Worm (Caenorhabditis elegans) whole organism, L2 larva: Measurements from ENCODE around the gene srh-138.

Source experiments
- C34F6.9 ChIP-seq: fragments of 150-350 bp; optimal IDR thresholded peaks from 2 replicates; lab custom pipeline; 2014; ENCODE audit warnings: missing biosample characterization, missing genetic modification characterization
- F13H6.1 ChIP-seq: sonication (generic microtip); optimal IDR thresholded peaks from 2 replicates; lab custom pipeline; 2016; ENCODE audit warnings: missing genetic modification characterization, missing compliant biosample characterization
- Y55F3AM.14 ChIP-seq: fragments of 200-800 bp; sonication (Bioruptor generic); optimal IDR thresholded peaks from 2 replicates; lab custom pipeline; 2018; ENCODE audit warnings: mild to moderate bottlenecking, missing genetic modification characterization, missing compliant biosample characterization
- ZK546.5 ChIP-seq: sonication (generic microtip); optimal IDR thresholded peaks from 2 replicates; lab custom pipeline; 2017; ENCODE audit warnings: missing biosample characterization, missing genetic modification characterization
- alr-1 ChIP-seq: fragments of 150-350 bp; optimal IDR thresholded peaks from 2 replicates; lab custom pipeline; 2014; ENCODE audit warnings: missing biosample characterization, missing genetic modification characterization
- ama-1 ChIP-seq: fragments of 150-350 bp; optimal IDR thresholded peaks from 2 replicates; lab custom pipeline; 2018; ENCODE audit warnings: inconsistent platforms
- blmp-1 ChIP-seq: sonication (generic microtip); optimal IDR thresholded peaks from 2 replicates; lab custom pipeline; 2017; ENCODE audit warnings: missing genetic modification characterization, mild to moderate bottlenecking, missing compliant biosample characterization, antibody characterized with exemption, moderate library complexity; ENCODE audit not compliant: insufficient read depth
- ceh-16 ChIP-seq: fragments of 150-350 bp; optimal IDR thresholded peaks from 2 replicates; lab custom pipeline; 2014; ENCODE audit warnings: missing biosample characterization, missing genetic modification characterization
- ceh-82 ChIP-seq: fragments of 150-350 bp; optimal IDR thresholded peaks from 2 replicates; lab custom pipeline; 2014; ENCODE audit warnings: missing biosample characterization, missing genetic modification characterization
- crh-2 ChIP-seq: sonication (generic microtip); optimal IDR thresholded peaks from 2 replicates; lab custom pipeline; 2017; ENCODE audit warnings: missing biosample characterization, missing genetic modification characterization
- dmd-4 ChIP-seq: sonication (generic microtip); optimal IDR thresholded peaks from 2 replicates; lab custom pipeline; 2017; ENCODE audit warnings: missing biosample characterization, missing genetic modification characterization
- egl-27 ChIP-seq: sonication (generic microtip); optimal IDR thresholded peaks from 3 replicates; lab custom pipeline; 2017; ENCODE audit warnings: missing biosample characterization, missing genetic modification reagents, missing genetic modification characterization
- elt-1 ChIP-seq: fragments of 150-350 bp; optimal IDR thresholded peaks from 2 replicates; lab custom pipeline; 2014; ENCODE audit warnings: missing biosample characterization, missing genetic modification characterization
- elt-3 ChIP-seq: sonication (generic microtip); optimal IDR thresholded peaks from 2 replicates; lab custom pipeline; 2017; ENCODE audit warnings: missing biosample characterization, missing genetic modification characterization
- gmeb-1 ChIP-seq: fragments of 150-350 bp; optimal IDR thresholded peaks from 2 replicates; lab custom pipeline; 2014; ENCODE audit warnings: missing biosample characterization, missing genetic modification characterization
- lin-11 ChIP-seq: fragments of 150-350 bp; sonication (generic microtip); optimal IDR thresholded peaks from 2 replicates; lab custom pipeline; 2014; ENCODE audit warnings: missing biosample characterization, missing genetic modification characterization, inconsistent platforms, mixed read lengths
- lsy-2 ChIP-seq, 2 experiments: fragments of 150-350 bp in 1 of 2; sonication (generic microtip) in 1 of 2; optimal IDR thresholded peaks; 2 replicates each; lab custom pipeline; 2014 to 2017; ENCODE audit warnings: missing biosample characterization in 2 of 2, missing genetic modification characterization in 2 of 2
- mab-5 ChIP-seq: fragments of 150-350 bp; optimal IDR thresholded peaks from 2 replicates; lab custom pipeline; 2014; ENCODE audit warnings: missing biosample characterization, missing genetic modification characterization
- mbf-1 ChIP-seq: sonication (generic microtip); optimal IDR thresholded peaks from 2 replicates; lab custom pipeline; 2017; ENCODE audit warnings: missing biosample characterization, missing genetic modification characterization
- mdl-1 ChIP-seq, 2 experiments: fragments of 150-350 bp in 1 of 2; sonication (generic microtip) in 1 of 2; optimal IDR thresholded peaks; 2 replicates each; lab custom pipeline; 2017; ENCODE audit warnings: missing biosample characterization in 2 of 2, missing genetic modification characterization in 2 of 2
- nhr-11 ChIP-seq: fragments of 150-350 bp; optimal IDR thresholded peaks from 2 replicates; lab custom pipeline; 2014; ENCODE audit warnings: missing biosample characterization, missing genetic modification characterization
- nhr-12 ChIP-seq: fragments of 150-350 bp; optimal IDR thresholded peaks from 2 replicates; lab custom pipeline; 2014; ENCODE audit warnings: missing biosample characterization, missing genetic modification characterization
- nhr-21 ChIP-seq: fragments of 150-350 bp; optimal IDR thresholded peaks from 2 replicates; lab custom pipeline; 2014; ENCODE audit warnings: missing biosample characterization, missing genetic modification characterization
- nhr-23 ChIP-seq: fragments of 150-350 bp; optimal IDR thresholded peaks from 2 replicates; lab custom pipeline; 2014; ENCODE audit warnings: missing biosample characterization, missing genetic modification reagents, missing genetic modification characterization
- nhr-237 ChIP-seq: fragments of 150-350 bp; optimal IDR thresholded peaks from 2 replicates; lab custom pipeline; 2014; ENCODE audit warnings: missing biosample characterization, missing genetic modification characterization
- nhr-25 ChIP-seq: fragments of 150-350 bp; sonication (generic microtip); optimal IDR thresholded peaks from 3 replicates; lab custom pipeline; 2014; ENCODE audit warnings: missing biosample characterization, missing genetic modification characterization
- nhr-6 ChIP-seq: fragments of 150-350 bp; optimal IDR thresholded peaks from 2 replicates; lab custom pipeline; 2014; ENCODE audit warnings: missing biosample characterization, missing genetic modification characterization
- nhr-77 ChIP-seq: fragments of 150-350 bp; optimal IDR thresholded peaks from 2 replicates; lab custom pipeline; 2014; ENCODE audit warnings: missing biosample characterization, missing genetic modification characterization
- peb-1 ChIP-seq: fragments of 150-350 bp; optimal IDR thresholded peaks from 2 replicates; lab custom pipeline; 2014; ENCODE audit warnings: missing biosample characterization, missing genetic modification characterization
- sem-4 ChIP-seq: fragments of 150-350 bp; optimal IDR thresholded peaks from 2 replicates; lab custom pipeline; 2014; ENCODE audit warnings: missing biosample characterization, missing genetic modification reagents, missing genetic modification characterization
- skn-1 ChIP-seq: sonication (generic microtip); optimal IDR thresholded peaks from 2 replicates; lab custom pipeline; 2017; ENCODE audit warnings: missing biosample characterization, missing genetic modification characterization
- sma-3 ChIP-seq: sonication (generic microtip); optimal IDR thresholded peaks from 2 replicates; lab custom pipeline; 2016; ENCODE audit warnings: missing genetic modification reagents, missing genetic modification characterization, missing compliant biosample characterization
- sma-9 ChIP-seq, 2 experiments: fragments of 150-350 bp in 1 of 2; sonication (generic microtip) in 1 of 2; optimal IDR thresholded peaks; 2 replicates each; lab custom pipeline; 2014 to 2016; ENCODE audit warnings: missing genetic modification characterization in 2 of 2, mild to moderate bottlenecking in 1 of 2, missing biosample characterization in 1 of 2, missing compliant biosample characterization in 1 of 2, missing genetic modification reagents in 1 of 2, moderate library complexity in 1 of 2
- snpc-4 ChIP-seq: fragments of 150-350 bp; optimal IDR thresholded peaks from 2 replicates; lab custom pipeline; 2014; ENCODE audit warnings: missing biosample characterization, missing genetic modification characterization
- unc-39 ChIP-seq: fragments of 150-350 bp; optimal IDR thresholded peaks from 2 replicates; lab custom pipeline; 2014; ENCODE audit warnings: missing biosample characterization, missing genetic modification characterization
- zag-1 ChIP-seq: fragments of 150-350 bp; optimal IDR thresholded peaks from 2 replicates; lab custom pipeline; 2014; ENCODE audit warnings: missing biosample characterization, missing genetic modification characterization
- ztf-1 ChIP-seq: fragments of 200-800 bp; sonication (Bioruptor generic); conservative IDR thresholded peaks from 2 replicates; pipeline ENCODE4 v1.3.6; 2022; ENCODE audit warnings: missing genetic modification characterization, missing compliant biosample characterization
- ztf-11 ChIP-seq: sonication (generic microtip); optimal IDR thresholded peaks from 2 replicates; lab custom pipeline; 2017; ENCODE audit warnings: missing biosample characterization, missing genetic modification characterization

srh-138 gene

ce11 chrV:16487474-16487873 is 16.7 kb upstream of the srh-138 start, which contains the start of gene Y32B12A.5:
Gene Y32B12A.5, minus strand, starts transcription at chrV:16487574.
- TF ChIP-seq ZK546.5 (tag; lab: Kevin White, UChicago) (no peak), nhr-77 (tag; lab: Kevin White, UChicago) (no peak), lin-11 (tag; lab: Kevin White, UChicago) (no peak), peb-1 (tag; lab: Kevin White, UChicago) (no peak), zag-1 (tag; lab: Kevin White, UChicago) (no peak), ztf-1 (GFP tag; lab: Robert Waterston, UW) (no peak), sem-4 (tag; lab: Kevin White, UChicago) (no peak), mab-5 (tag; lab: Kevin White, UChicago) (no peak), C34F6.9 (no peak), gmeb-1 (tag; lab: Kevin White, UChicago) (no peak), blmp-1 (tag; lab: Kevin White, UChicago) (no peak), egl-27 (tag; lab: Kevin White, UChicago) (no peak), crh-2 (tag; lab: Kevin White, UChicago) (no peak), nhr-6 (no peak), nhr-21 (no peak), ztf-11 (tag; lab: Kevin White, UChicago) (no peak), elt-1 (tag; lab: Kevin White, UChicago) (no peak), nhr-23 (tag; lab: Kevin White, UChicago) (no peak), elt-3 (no peak)

- TF ChIP-seq nhr-25: no peak
- TF ChIP-seq ceh-16 (tag; lab: Kevin White, UChicago): no peak
- no peak for TF ChIP-seq nhr-12 (tag; lab: Kevin White, UChicago)
- TF ChIP-seq ZK546.5 (tag; lab: Kevin White, UChicago): no peak
- no peak for TF ChIP-seq peb-1 (tag; lab: Kevin White, UChicago)
- TF ChIP-seq F13H6.1: no peak
- no peak for TF ChIP-seq nhr-6
- TF ChIP-seq nhr-237: no peak
- TF ChIP-seq egl-27 (tag; lab: Kevin White, UChicago): no peak
- no peak for TF ChIP-seq zag-1 (tag; lab: Kevin White, UChicago)
- TF ChIP-seq nhr-11 (tag; lab: Kevin White, UChicago): no peak
- TF ChIP-seq sma-9 (GFP tag; optimal IDR thresholded peaks at IDR 0.05; lab: Kevin White, UChicago): no peak
- TF ChIP-seq sma-9 (tag; optimal IDR thresholded peaks at IDR 0.05; lab: Kevin White, UChicago): no peak
Measured at ce11 chrV:16483681-16484080, 12.9 kb upstream of the srh-138 start, which contains the start of gene srh-139. Gene srh-139, plus strand, starts transcription at chrV:16483981.

- TF ChIP-seq snpc-4 (tag; lab: Kevin White, UChicago) (no peak), Y55F3AM.14 (GFP tag; lab: Kevin White, UChicago) (no peak), ceh-82 (tag; lab: Kevin White, UChicago) (no peak), C34F6.9 (no peak), sma-3 (GFP tag; lab: Kevin White, UChicago) (no peak), mdl-1 (tag; optimal IDR thresholded peaks at IDR 0.05; lab: Kevin White, UChicago) (no peak), nhr-25 (no peak), skn-1 (tag; lab: Kevin White, UChicago) (no peak), sma-9 (GFP tag; optimal IDR thresholded peaks at IDR 0.05; lab: Kevin White, UChicago) (no peak), sma-9 (tag; optimal IDR thresholded peaks at IDR 0.05; lab: Kevin White, UChicago) (no peak), ama-1 (lab: Kevin White, UChicago) (no peak), ztf-11 (tag; lab: Kevin White, UChicago) (no peak), dmd-4 (tag; lab: Kevin White, UChicago) (no peak), sem-4 (tag; lab: Kevin White, UChicago) (no peak), lsy-2 (tag; optimal IDR thresholded peaks at IDR 0.05; lab: Kevin White, UChicago) (no peak), egl-27 (tag; lab: Kevin White, UChicago) (no peak), elt-1 (tag; lab: Kevin White, UChicago) (no peak), alr-1 (tag; lab: Kevin White, UChicago) (no peak), unc-39 (tag; lab: Kevin White, UChicago) (no peak), mbf-1 (no peak)
Measured at ce11 chrV:16483044-16483443, 12.2 kb upstream of the srh-138 start, which contains the start of gene F57E7.2. Gene F57E7.2, minus strand, starts transcription at chrV:16483144.
